Worm (Caenorhabditis elegans): ENCODE measurements around the gene ZC455.1.

Gene ZC455.1

ce11 chrV:12790188-12790587 lies 16.9 kb downstream of the ZC455.1 start, which contains the start of gene srbc-43:
Gene srbc-43, minus strand, starts transcription at chrV:12790518.
- TF ChIP-seq elt-3 (tag; optimal IDR thresholded peaks at IDR 0.05) (no peak), R02D3.7 (tag; optimal IDR thresholded peaks at IDR 0.05) (no peak), unc-39 (tag; optimal IDR thresholded peaks at IDR 0.05) (no peak), nhr-76 (tag; optimal IDR thresholded peaks at IDR 0.05) (no peak), fkh-2 (tag; optimal IDR thresholded peaks at IDR 0.05) (no peak), daf-12 (tag; optimal IDR thresholded peaks at IDR 0.05) (no peak), nhr-43 (tag; optimal IDR thresholded peaks at IDR 0.05; ENCODE audit: poor library complexity, severe bottlenecking) (no peak), mdl-1 (tag; optimal IDR thresholded peaks at IDR 0.05) (no peak), nhr-77 (tag; optimal IDR thresholded peaks at IDR 0.05) (no peak), snpc-4 (tag; optimal IDR thresholded peaks at IDR 0.05) (no peak), elt-1 (tag; optimal IDR thresholded peaks at IDR 0.05) (no peak), jun-1 (tag; optimal IDR thresholded peaks at IDR 0.05) (no peak), nfya-1 (tag; optimal IDR thresholded peaks at IDR 0.05; ENCODE audit: insufficient read depth) (no peak), ceh-9 (tag; optimal IDR thresholded peaks at IDR 0.05) (no peak), aly-2 (tag; optimal IDR thresholded peaks at IDR 0.05) (no peak), pqm-1 (tag; optimal IDR thresholded peaks at IDR 0.05) (no peak), lin-15B (tag; optimal IDR thresholded peaks at IDR 0.05) (no peak)

ce11 chrV:12792752-12793151 lies 19.4 kb downstream of the ZC455.1 start, which contains the start of gene ugt-5:
Gene ugt-5, minus strand, starts transcription at chrV:12792965.
- TF ChIP-seq ama-1 (optimal IDR thresholded peaks at IDR 0.05) = no peak
- TF ChIP-seq ceh-28 (tag; optimal IDR thresholded peaks at IDR 0.05) = no peak
- no peak for TF ChIP-seq hmg-11 (tag; optimal IDR thresholded peaks at IDR 0.05)
- TF ChIP-seq R02D3.7 (tag; optimal IDR thresholded peaks at IDR 0.05) = no peak
- no peak for TF ChIP-seq egl-27 (tag; optimal IDR thresholded peaks at IDR 0.05)
- no peak for TF ChIP-seq fos-1 (tag; optimal IDR thresholded peaks at IDR 0.05)
- TF ChIP-seq unc-39 (tag; optimal IDR thresholded peaks at IDR 0.05) = no peak
- TF ChIP-seq elt-2 (tag; optimal IDR thresholded peaks at IDR 0.05) = peak; percentile 52
- TF ChIP-seq nfya-1 (tag; optimal IDR thresholded peaks at IDR 0.05; ENCODE audit: insufficient read depth) = no peak
- TF ChIP-seq lin-39 (tag; optimal IDR thresholded peaks at IDR 0.05) = no peak
- TF ChIP-seq elt-1 (tag; optimal IDR thresholded peaks at IDR 0.05) = no peak
- TF ChIP-seq fkh-10 (GFP tag; optimal IDR thresholded peaks at IDR 0.05) = no peak
- peak; percentile 86 for TF ChIP-seq pqm-1 (tag; optimal IDR thresholded peaks at IDR 0.05)
- TF ChIP-seq eor-1 (tag; optimal IDR thresholded peaks at IDR 0.05) = no peak
- no peak for TF ChIP-seq zag-1 (tag; optimal IDR thresholded peaks at IDR 0.05)
- TF ChIP-seq snpc-4 (tag; optimal IDR thresholded peaks at IDR 0.05) = no peak
- TF ChIP-seq ztf-11 (tag; optimal IDR thresholded peaks at IDR 0.05) = no peak
- no peak for TF ChIP-seq ceh-82 (tag; optimal IDR thresholded peaks at IDR 0.05)
- TF ChIP-seq skn-1 (tag; optimal IDR thresholded peaks at IDR 0.05) = peak; percentile 68

ce11 chrV:12795196-12795595 lies 21.9 kb downstream of the ZC455.1 start, which contains the start of gene ugt-4:
Gene ugt-4, minus strand, starts transcription at chrV:12795336.
- TF ChIP-seq pha-4 (tag; optimal IDR thresholded peaks at IDR 0.05) = peak; percentile 20
- peak; percentile 72 for TF ChIP-seq elt-2 (tag; optimal IDR thresholded peaks at IDR 0.05)
- no peak for TF ChIP-seq nhr-11 (tag; optimal IDR thresholded peaks at IDR 0.05)
- no peak for TF ChIP-seq zag-1 (tag; optimal IDR thresholded peaks at IDR 0.05)
- peak; percentile 19 for TF ChIP-seq jun-1 (tag; optimal IDR thresholded peaks at IDR 0.05)
- TF ChIP-seq pqm-1 (tag; optimal IDR thresholded peaks at IDR 0.05) = peak; percentile 85
- no peak for TF ChIP-seq nhr-28 (tag; optimal IDR thresholded peaks at IDR 0.05)

ce11 chrV:12795927-12796326 lies 22.6 kb downstream of the ZC455.1 start:
- no peak for TF ChIP-seq nfya-1 (tag; optimal IDR thresholded peaks at IDR 0.05; ENCODE audit: insufficient read depth)
- no peak for TF ChIP-seq eor-1 (tag; optimal IDR thresholded peaks at IDR 0.05)
- no peak for TF ChIP-seq unc-62 (GFP tag; optimal IDR thresholded peaks at IDR 0.05)
- TF ChIP-seq fkh-10 (GFP tag; optimal IDR thresholded peaks at IDR 0.05) = no peak
- TF ChIP-seq nhr-23 (tag; optimal IDR thresholded peaks at IDR 0.05) = no peak
- TF ChIP-seq elt-2 (tag; optimal IDR thresholded peaks at IDR 0.05) = peak; percentile 35
- TF ChIP-seq pqm-1 (tag; optimal IDR thresholded peaks at IDR 0.05) = peak; percentile 75
- TF ChIP-seq mml-1 (tag; optimal IDR thresholded peaks at IDR 0.05) = no peak
